Worm (Caenorhabditis elegans) whole organism, young adult: Measurements from ENCODE around the gene C07G3.8.

Experiments used
- B0019.2 ChIP-seq: fragments of 200-800 bp; sonication (Bioruptor generic); conservative IDR thresholded peaks from 2 replicates; pipeline ENCODE4 v1.3.6; 2022; ENCODE audit warnings: missing genetic modification reagents, missing genetic modification characterization, missing compliant biosample characterization
- B0261.1 ChIP-seq: sonication (generic microtip); optimal IDR thresholded peaks from 2 replicates; lab custom pipeline; 2016; ENCODE audit warnings: mild to moderate bottlenecking, missing genetic modification characterization, moderate library complexity, missing compliant biosample characterization
- F23B12.7 ChIP-seq: sonication (generic microtip); optimal IDR thresholded peaks from 2 replicates; lab custom pipeline; 2017; ENCODE audit warnings: missing genetic modification characterization, mild to moderate bottlenecking, missing compliant biosample characterization, antibody characterized with exemption, moderate library complexity; ENCODE audit not compliant: insufficient read depth
- F39B2.1 ChIP-seq: fragments of 200-800 bp; sonication (Bioruptor generic); IDR thresholded peaks from 2 replicates; pipeline ENCODE4 v1.3.6; 2022; ENCODE audit warnings: missing genetic modification reagents, missing genetic modification characterization, missing compliant biosample characterization
- F57C9.4 ChIP-seq: sonication (generic microtip); optimal IDR thresholded peaks from 2 replicates; lab custom pipeline; 2017; ENCODE audit warnings: mild to moderate bottlenecking, missing genetic modification characterization, missing compliant biosample characterization
- K11D2.4 ChIP-seq: fragments of 200-800 bp; sonication (Bioruptor generic); IDR thresholded peaks from 2 replicates; pipeline ENCODE4 v1.3.6; 2022; ENCODE audit warnings: missing genetic modification reagents, missing genetic modification characterization, missing compliant biosample characterization
- T07F8.4 ChIP-seq: sonication (generic microtip); optimal IDR thresholded peaks from 2 replicates; lab custom pipeline; 2016; ENCODE audit warnings: mild to moderate bottlenecking, missing genetic modification characterization, moderate library complexity, missing compliant biosample characterization
- Y56A3A.18 ChIP-seq: fragments of 200-800 bp; sonication (Bioruptor generic); IDR thresholded peaks from 2 replicates; pipeline ENCODE4 v1.3.6; 2022; ENCODE audit warnings: missing genetic modification reagents, missing genetic modification characterization, missing compliant biosample characterization
- ZK185.1 ChIP-seq: sonication (generic microtip); optimal IDR thresholded peaks from 2 replicates; lab custom pipeline; 2016; ENCODE audit warnings: mild to moderate bottlenecking, missing genetic modification characterization, missing compliant biosample characterization; ENCODE audit not compliant: poor library complexity, severe bottlenecking
- akir-1 ChIP-seq: fragments of 200-800 bp; sonication (Bioruptor generic); optimal IDR thresholded peaks from 2 replicates; lab custom pipeline; 2018; ENCODE audit warnings: mild to moderate bottlenecking, missing genetic modification characterization, moderate library complexity, missing compliant biosample characterization
- ama-1 ChIP-seq, 3 experiments: fragments of 150-350 bp in 1 of 3; sonication (generic microtip) in 2 of 3; optimal IDR thresholded peaks; 2 replicates each; lab custom pipeline; 2014 to 2018; ENCODE audit warnings: missing biosample characterization in 2 of 3, missing genetic modification characterization in 2 of 3, missing genetic modification reagents in 2 of 3
- aptf-3 ChIP-seq: fragments of 200-800 bp; sonication (Bioruptor generic); IDR thresholded peaks from 2 replicates; pipeline ENCODE4 v1.3.6; 2022; ENCODE audit warnings: missing genetic modification characterization, missing compliant biosample characterization
- attf-3 ChIP-seq: fragments of 200-800 bp; sonication (Bioruptor generic); conservative IDR thresholded peaks from 2 replicates; pipeline ENCODE4 v1.3.6; 2022; ENCODE audit warnings: missing genetic modification reagents, missing genetic modification characterization, missing compliant biosample characterization
- ceh-40 ChIP-seq: fragments of 200-800 bp; sonication (Bioruptor generic); IDR thresholded peaks from 2 replicates; pipeline ENCODE4 v1.3.6; 2022; ENCODE audit warnings: missing genetic modification characterization, missing compliant biosample characterization
- chd-7 ChIP-seq: sonication (generic microtip); optimal IDR thresholded peaks from 2 replicates; lab custom pipeline; 2016; ENCODE audit warnings: mild to moderate bottlenecking, missing genetic modification characterization, moderate library complexity, missing compliant biosample characterization
- dox-1 ChIP-seq: fragments of 200-800 bp; sonication (Bioruptor generic); IDR thresholded peaks from 2 replicates; pipeline ENCODE4 v1.3.6; 2022; ENCODE audit warnings: missing genetic modification reagents, missing genetic modification characterization, missing compliant biosample characterization
- efl-1 ChIP-seq: fragments of 150-350 bp; optimal IDR thresholded peaks from 2 replicates; lab custom pipeline; 2014; ENCODE audit warnings: missing biosample characterization, missing genetic modification reagents, missing genetic modification characterization
- egl-18 ChIP-seq: fragments of 200-800 bp; sonication (Bioruptor generic); IDR thresholded peaks from 2 replicates; pipeline ENCODE4 v1.3.6; 2022; ENCODE audit warnings: missing genetic modification reagents, missing genetic modification characterization, missing compliant biosample characterization
- egrh-3 ChIP-seq: fragments of 200-800 bp; sonication (Bioruptor generic); IDR thresholded peaks from 2 replicates; pipeline ENCODE4 v1.3.6; 2022; ENCODE audit warnings: missing genetic modification reagents, missing genetic modification characterization, missing compliant biosample characterization
- ets-4 ChIP-seq: fragments of 200-800 bp; sonication (Bioruptor generic); optimal IDR thresholded peaks from 2 replicates; lab custom pipeline; 2018; ENCODE audit warnings: mild to moderate bottlenecking, missing genetic modification characterization, missing compliant biosample characterization
- hlh-12 ChIP-seq: sonication (generic microtip); optimal IDR thresholded peaks from 2 replicates; lab custom pipeline; 2016; ENCODE audit warnings: missing genetic modification characterization, missing compliant biosample characterization
- hmg-20 ChIP-seq: fragments of 200-800 bp; sonication (Bioruptor generic); IDR thresholded peaks from 2 replicates; pipeline ENCODE4 v1.3.6; 2022; ENCODE audit warnings: missing genetic modification reagents, missing genetic modification characterization, missing compliant biosample characterization
- hrde-1 ChIP-seq: sonication (generic microtip); optimal IDR thresholded peaks from 2 replicates; lab custom pipeline; 2016; ENCODE audit warnings: missing genetic modification characterization, mild to moderate bottlenecking, missing compliant biosample characterization, moderate library complexity, missing genotype, missing genetic modification reagents, borderline replicate concordance
- let-526 ChIP-seq: fragments of 200-800 bp; sonication (Bioruptor generic); IDR thresholded peaks from 2 replicates; pipeline ENCODE4 v1.3.6; 2022; ENCODE audit warnings: missing genetic modification reagents, missing genetic modification characterization, missing compliant biosample characterization
- let-607 ChIP-seq, 2 experiments: fragments of 200-800 bp in 1 of 2; sonication (Bioruptor generic) in 1 of 2; sonication (generic microtip) in 1 of 2; optimal IDR thresholded peaks; 2 replicates each; lab custom pipeline; 2016 to 2018; ENCODE audit warnings: mild to moderate bottlenecking in 2 of 2, missing compliant biosample characterization in 2 of 2, missing genetic modification characterization in 2 of 2, moderate library complexity in 2 of 2, missing genotype in 1 of 2
- lin-35 ChIP-seq, 3 experiments: fragments of 150-350 bp in 2 of 3; sonication (generic microtip) in 1 of 3; optimal IDR thresholded peaks; 2 replicates each; lab custom pipeline; 2014 to 2018; ENCODE audit warnings: missing biosample characterization in 3 of 3, missing genetic modification characterization in 3 of 3, missing genetic modification reagents in 3 of 3
- madf-8 ChIP-seq: fragments of 200-800 bp; sonication (Bioruptor generic); conservative IDR thresholded peaks from 2 replicates; pipeline ENCODE4 v1.3.6; 2022; ENCODE audit warnings: missing genetic modification reagents, missing genetic modification characterization, missing compliant biosample characterization
- mcd-1 ChIP-seq: fragments of 200-800 bp; sonication (Bioruptor generic); IDR thresholded peaks from 2 replicates; pipeline ENCODE4 v1.3.6; 2022; ENCODE audit warnings: missing genetic modification reagents, missing genetic modification characterization, missing compliant biosample characterization
- mel-28 ChIP-seq: sonication (generic microtip); optimal IDR thresholded peaks from 2 replicates; lab custom pipeline; 2016; ENCODE audit warnings: borderline replicate concordance, mild to moderate bottlenecking, missing genetic modification characterization, missing compliant biosample characterization
- nfyb-1 ChIP-seq: fragments of 200-800 bp; sonication (Bioruptor generic); IDR thresholded peaks from 2 replicates; pipeline ENCODE4 v1.3.6; 2022; ENCODE audit warnings: missing genetic modification reagents, missing genetic modification characterization, missing compliant biosample characterization
- nhr-27 ChIP-seq: fragments of 200-800 bp; sonication (Bioruptor generic); optimal IDR thresholded peaks from 2 replicates; lab custom pipeline; 2018; ENCODE audit warnings: mild to moderate bottlenecking, missing genetic modification characterization, moderate library complexity, missing compliant biosample characterization
- nhr-90 ChIP-seq: sonication (generic microtip); optimal IDR thresholded peaks from 2 replicates; lab custom pipeline; 2016; ENCODE audit warnings: missing genotype, mild to moderate bottlenecking, missing genetic modification characterization, missing compliant biosample characterization
- pbrm-1 ChIP-seq: fragments of 200-800 bp; sonication (Bioruptor generic); IDR thresholded peaks from 2 replicates; pipeline ENCODE4 v1.3.6; 2022; ENCODE audit warnings: missing genetic modification reagents, missing genetic modification characterization, missing compliant biosample characterization
- sdz-38 ChIP-seq: sonication (generic microtip); optimal IDR thresholded peaks from 2 replicates; lab custom pipeline; 2016; ENCODE audit warnings: missing genotype, missing genetic modification characterization, missing compliant biosample characterization
- snpc-3.4 ChIP-seq: sonication (generic microtip); optimal IDR thresholded peaks from 2 replicates; lab custom pipeline; 2017; ENCODE audit warnings: missing genetic modification characterization, mild to moderate bottlenecking, missing compliant biosample characterization, antibody characterized with exemption, moderate library complexity, missing genotype, missing genetic modification reagents
- tbp1 ChIP-seq: fragments of 200-800 bp; sonication (Bioruptor generic); optimal IDR thresholded peaks from 2 replicates; lab custom pipeline; 2018; ENCODE audit warnings: mild to moderate bottlenecking, missing genetic modification characterization, missing compliant biosample characterization
- unc-62 ChIP-seq: fragments of 150-350 bp; optimal IDR thresholded peaks from 2 replicates; lab custom pipeline; 2014; ENCODE audit warnings: missing biosample characterization, missing genetic modification reagents, missing genetic modification characterization
- ztf-18 ChIP-seq: sonication (generic microtip); optimal IDR thresholded peaks from 2 replicates; lab custom pipeline; 2016; ENCODE audit warnings: missing genotype, mild to moderate bottlenecking, missing genetic modification characterization, missing compliant biosample characterization
- ztf-26 ChIP-seq: sonication (generic microtip); optimal IDR thresholded peaks from 2 replicates; lab custom pipeline; 2017; ENCODE audit warnings: missing genetic modification characterization, missing compliant biosample characterization

The C07G3.8 gene

DNA sequence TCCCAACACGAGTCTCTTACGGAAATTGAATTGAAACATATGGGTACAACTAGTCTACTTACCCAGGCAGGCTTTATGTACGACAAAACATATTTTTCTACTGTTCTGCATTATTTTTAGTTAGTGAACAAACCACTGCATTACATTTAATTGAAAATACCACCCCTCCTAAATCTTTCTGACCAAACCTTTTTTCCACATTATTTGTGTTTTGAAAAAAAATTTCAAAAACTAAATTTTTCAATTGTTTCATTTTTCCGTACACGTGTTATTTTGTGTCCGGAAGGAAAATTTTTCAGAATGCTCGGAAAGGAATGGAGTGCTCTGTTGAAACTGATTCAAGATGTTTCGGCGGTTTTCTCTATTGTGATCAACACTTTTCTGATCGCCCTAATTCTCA lies 10.4 kb upstream of the C07G3.8 start, which contains the start of gene str-226:
str-226 (plus strand) TSS at position 301 of the 400 bp plus-strand sequence.
- TF ChIP-seq attf-3 (GFP tag; lab: Robert Waterston, UW): no peak
- TF ChIP-seq ztf-26 (tag; lab: Kevin White, UChicago): no peak
- no peak for TF ChIP-seq efl-1 (GFP tag; lab: Kevin White, UChicago)
- TF ChIP-seq F57C9.4 (tag; lab: Kevin White, UChicago): no peak
- no peak for TF ChIP-seq egl-18 (GFP tag; lab: Robert Waterston, UW)
- no peak for TF ChIP-seq unc-62 (GFP tag; lab: Kevin White, UChicago)
- no peak for TF ChIP-seq nfyb-1 (GFP tag; lab: Robert Waterston, UW)
- no peak for TF ChIP-seq nhr-27 (tag; lab: Kevin White, UChicago)
- TF ChIP-seq mel-28 (tag; lab: Kevin White, UChicago): no peak
- no peak for TF ChIP-seq pbrm-1 (GFP tag; lab: Robert Waterston, UW)
- no peak for TF ChIP-seq ets-4 (GFP tag; lab: Kevin White, UChicago)
- no peak for TF ChIP-seq egrh-3 (GFP tag; lab: Robert Waterston, UW)
- TF ChIP-seq snpc-3.4 (tag; lab: Kevin White, UChicago): no peak
- TF ChIP-seq ztf-18 (tag; lab: Kevin White, UChicago): no peak
- no peak for TF ChIP-seq lin-35 (GFP tag; optimal IDR thresholded peaks at IDR 0.05; lab: Kevin White, UChicago)
- TF ChIP-seq hmg-20 (GFP tag; lab: Robert Waterston, UW): no peak
- TF ChIP-seq dox-1 (GFP tag; lab: Robert Waterston, UW): no peak

DNA sequence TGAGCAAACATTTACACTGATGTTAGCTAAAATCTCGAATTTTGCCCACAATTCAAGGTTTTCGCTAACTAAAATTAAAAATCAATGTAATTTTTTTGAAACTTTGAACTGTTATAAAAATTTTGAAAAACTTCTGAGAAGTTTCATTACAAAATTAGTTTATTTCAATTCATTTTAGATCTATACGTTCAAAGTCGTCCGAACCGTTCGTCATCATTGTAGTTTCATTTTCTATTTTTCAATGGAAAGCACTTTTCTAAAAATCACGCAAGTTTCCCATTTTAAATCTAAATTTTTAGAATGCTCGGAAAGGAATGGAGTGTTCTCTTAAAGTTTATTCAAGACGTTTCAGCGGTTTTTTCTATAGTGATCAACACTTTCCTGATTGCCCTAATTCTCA lies 7.9 kb upstream of the C07G3.8 start, which contains the start of gene str-228:
str-228 (plus strand) TSS at position 301 of the 400 bp plus-strand sequence.
- TF ChIP-seq let-607 (tag; optimal IDR thresholded peaks at IDR 0.05; lab: Kevin White, UChicago) (no peak), B0261.1 (tag; lab: Kevin White, UChicago) (no peak), ZK185.1 (tag; lab: Kevin White, UChicago) (no peak), aptf-3 (GFP tag; lab: Robert Waterston, UW) (no peak), Y56A3A.18 (GFP tag; lab: Robert Waterston, UW) (no peak), F57C9.4 (tag; lab: Kevin White, UChicago) (no peak), let-526 (GFP tag; lab: Robert Waterston, UW) (no peak), ceh-40 (GFP tag; lab: Robert Waterston, UW) (no peak), madf-8 (no peak), sdz-38 (tag; lab: Kevin White, UChicago) (no peak), F23B12.7 (tag; lab: Kevin White, UChicago) (no peak), ztf-18 (tag; lab: Kevin White, UChicago) (no peak)

DNA sequence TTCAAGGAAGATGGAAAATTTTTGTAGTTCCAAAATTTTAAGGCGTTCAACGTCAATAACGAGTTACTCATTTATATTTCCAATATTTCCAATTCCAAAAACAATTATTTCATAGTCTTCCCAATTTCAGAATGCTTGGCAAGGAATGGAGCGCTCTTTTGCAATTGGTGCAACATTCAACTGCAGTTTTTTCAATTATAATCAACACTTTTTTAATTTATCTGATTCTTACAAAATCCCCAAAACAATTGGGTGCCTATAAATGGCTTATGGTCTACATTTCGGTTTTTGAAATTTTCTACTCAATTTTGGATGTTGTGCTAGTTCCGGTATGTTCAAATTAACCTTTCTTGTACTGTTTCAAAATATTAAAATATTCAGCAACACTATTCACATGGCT lies 5.8 kb upstream of the C07G3.8 start, which contains the start of gene str-225:
str-225 (plus strand) TSS at position 132 of the 400 bp plus-strand sequence.
- TF ChIP-seq T07F8.4 (tag; lab: Kevin White, UChicago) (no peak), egl-18 (GFP tag; lab: Robert Waterston, UW) (no peak), mcd-1 (GFP tag; lab: Robert Waterston, UW) (no peak), tbp1 (GFP tag; lab: Kevin White, UChicago) (no peak), F39B2.1 (GFP tag; lab: Robert Waterston, UW) (no peak), hlh-12 (no peak), chd-7 (no peak), B0019.2 (GFP tag; lab: Robert Waterston, UW) (no peak), K11D2.4 (GFP tag; lab: Robert Waterston, UW) (no peak), egrh-3 (GFP tag; lab: Robert Waterston, UW) (no peak), akir-1 (GFP tag; lab: Kevin White, UChicago) (no peak), hrde-1 (no peak), nhr-90 (tag; lab: Kevin White, UChicago) (no peak), B0261.1 (tag; lab: Kevin White, UChicago) (no peak), ama-1 (optimal IDR thresholded peaks at IDR 0.05; lab: Kevin White, UChicago) (no peak), ama-1 (GFP tag; optimal IDR thresholded peaks at IDR 0.05; lab: Kevin White, UChicago) (no peak)
